Worm (Caenorhabditis elegans) whole organism, young adult: ENCODE data around the gene got-1.2.

Experiments used
- F22D6.2 ChIP-seq: sonication (generic microtip); optimal IDR thresholded peaks from 2 replicates; lab custom pipeline; 2016; ENCODE audit warnings: mild to moderate bottlenecking, missing genetic modification characterization, missing compliant biosample characterization
- lin-26 ChIP-seq: fragments of 200-800 bp; sonication (Bioruptor generic); IDR thresholded peaks from 2 replicates; pipeline ENCODE4 v1.3.6; 2022; ENCODE audit warnings: missing genetic modification reagents, missing genetic modification characterization, missing compliant biosample characterization
- lir-1 ChIP-seq: fragments of 200-800 bp; sonication (Bioruptor generic); conservative IDR thresholded peaks from 2 replicates; pipeline ENCODE4 v1.3.6; 2022; ENCODE audit warnings: missing genetic modification reagents, missing genetic modification characterization, missing compliant biosample characterization

DNA sequence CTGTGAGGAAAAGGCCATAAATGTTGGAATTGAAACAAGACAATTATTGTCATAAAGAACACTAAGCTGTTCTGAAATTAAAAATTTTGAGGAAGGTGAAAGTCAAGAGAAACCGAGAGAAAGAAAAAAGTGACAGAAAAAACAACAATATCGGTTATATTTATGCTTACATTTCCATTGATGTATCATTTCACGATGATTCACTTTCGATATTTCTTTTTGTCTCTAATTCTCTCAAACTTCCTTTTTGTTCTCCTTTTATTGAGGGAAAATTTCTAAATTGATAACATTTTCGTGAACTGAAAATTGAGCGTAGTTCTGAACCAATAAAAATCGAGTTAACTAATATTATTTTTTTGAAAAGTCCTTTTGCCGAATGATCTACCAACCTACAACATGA, 22.0 kb upstream of the got-1.2 start:
- TF ChIP-seq F22D6.2 (tag; lab: Kevin White, UChicago) (no peak), lin-26 (GFP tag; lab: Robert Waterston, UW) (no peak), lir-1 (no peak)
